Fruit fly (Drosophila melanogaster) whole organism, embryonic: Measurements from ENCODE around the gene Alg12.

Experiments used
- Adf1 ChIP-seq: fragments of 200-800 bp; sonication (Bioruptor generic); IDR thresholded peaks from 2 replicates; pipeline ENCODE4 v1.3.6; 2022; ENCODE audit warnings: missing biosample characterization, missing genetic modification characterization
- CG10979 ChIP-seq: fragments of 200-800 bp; sonication (Bioruptor generic); optimal IDR thresholded peaks from 2 replicates; lab custom pipeline; 2018; ENCODE audit warnings: missing biosample characterization, mild to moderate bottlenecking, missing genetic modification characterization, moderate library complexity
- CG11456 ChIP-seq: fragments of 200-800 bp; sonication (Bioruptor generic); IDR thresholded peaks from 3 replicates; pipeline ENCODE4 v1.3.6; 2022; ENCODE audit warnings: missing biosample characterization, missing genetic modification characterization
- CG12391 ChIP-seq: fragments of 200-800 bp; sonication (Bioruptor generic); optimal IDR thresholded peaks from 3 replicates; lab custom pipeline; 2018; ENCODE audit warnings: missing biosample characterization, mild to moderate bottlenecking, missing genetic modification characterization, moderate library complexity
- CG14050 ChIP-seq: fragments of 200-800 bp; sonication (Bioruptor generic); IDR thresholded peaks from 3 replicates; pipeline ENCODE4 v1.3.6; 2022; ENCODE audit warnings: missing biosample characterization, missing genetic modification characterization
- CG14710 ChIP-seq: fragments of 200-800 bp; sonication (Bioruptor generic); optimal IDR thresholded peaks from 3 replicates; lab custom pipeline; 2019; ENCODE audit warnings: missing biosample characterization, mild to moderate bottlenecking, missing genetic modification characterization, moderate library complexity
- CG14860 ChIP-seq: fragments of 200-800 bp; sonication (Bioruptor generic); IDR thresholded peaks from 3 replicates; pipeline ENCODE4 v1.3.6; 2022; ENCODE audit warnings: missing biosample characterization, missing genetic modification characterization; ENCODE audit not compliant: partially characterized antibody
- CG17361 ChIP-seq: fragments of 200-800 bp; sonication (Bioruptor generic); IDR thresholded peaks from 3 replicates; pipeline ENCODE4 v1.3.6; 2022; ENCODE audit warnings: missing biosample characterization, missing genetic modification characterization
- CG17568 ChIP-seq: fragments of 200-800 bp; sonication (Bioruptor generic); optimal IDR thresholded peaks from 2 replicates; lab custom pipeline; 2018; ENCODE audit warnings: missing biosample characterization, mild to moderate bottlenecking, missing genetic modification characterization, moderate library complexity
- CG18011 ChIP-seq: fragments of 200-800 bp; sonication (Bioruptor generic); optimal IDR thresholded peaks from 2 replicates; lab custom pipeline; 2017; ENCODE audit warnings: missing biosample characterization, missing genetic modification characterization, mild to moderate bottlenecking, moderate library complexity, missing genotype
- CG2678 ChIP-seq: fragments of 200-800 bp; sonication (Bioruptor generic); optimal IDR thresholded peaks from 3 replicates; lab custom pipeline; 2019; ENCODE audit warnings: missing biosample characterization, mild to moderate bottlenecking, missing genetic modification characterization, moderate library complexity
- CG2712 ChIP-seq: fragments of 200-800 bp; optimal IDR thresholded peaks from 3 replicates; lab custom pipeline; 2019; ENCODE audit warnings: missing biosample characterization, mild to moderate bottlenecking, missing genetic modification characterization, moderate library complexity
- CG2875 ChIP-seq: fragments of 200-800 bp; sonication (Bioruptor generic); optimal IDR thresholded peaks from 2 replicates; lab custom pipeline; 2017; ENCODE audit warnings: missing biosample characterization, mild to moderate bottlenecking, missing genetic modification characterization, missing genetic modification reagents
- CG30431 ChIP-seq: fragments of 200-800 bp; sonication (Bioruptor generic); optimal IDR thresholded peaks from 2 replicates; lab custom pipeline; 2017; ENCODE audit warnings: missing biosample characterization, missing genetic modification characterization
- CG32532 ChIP-seq: fragments of 200-800 bp; sonication (Bioruptor generic); IDR thresholded peaks from 2 replicates; pipeline ENCODE4 v1.3.6; 2022; ENCODE audit warnings: missing biosample characterization, missing genetic modification characterization
- CG3407 ChIP-seq: fragments of 200-800 bp; sonication (Bioruptor generic); optimal IDR thresholded peaks from 2 replicates; lab custom pipeline; 2018; ENCODE audit warnings: missing biosample characterization, mild to moderate bottlenecking, missing genetic modification characterization
- CG34224 ChIP-seq: fragments of 200-800 bp; sonication (Bioruptor generic); IDR thresholded peaks from 3 replicates; pipeline ENCODE4 v1.3.6; 2022; ENCODE audit warnings: missing biosample characterization, missing genetic modification characterization; ENCODE audit not compliant: partially characterized antibody
- CG34376 ChIP-seq: fragments of 200-800 bp; sonication (Bioruptor generic); optimal IDR thresholded peaks from 2 replicates; lab custom pipeline; 2018; ENCODE audit warnings: missing biosample characterization, mild to moderate bottlenecking, missing genetic modification characterization
- CG34422 ChIP-seq: fragments of 200-800 bp; sonication (Bioruptor generic); IDR thresholded peaks from 3 replicates; pipeline ENCODE4 v1.3.6; 2022; ENCODE audit warnings: missing biosample characterization, missing genetic modification characterization
- CG3847 ChIP-seq: fragments of 200-800 bp; sonication (Bioruptor generic); IDR thresholded peaks from 2 replicates; pipeline ENCODE4 v1.3.6; 2022; ENCODE audit warnings: missing biosample characterization, missing genetic modification characterization
- CG4328 ChIP-seq: fragments of 200-800 bp; sonication (Bioruptor generic); optimal IDR thresholded peaks from 3 replicates; lab custom pipeline; 2017; ENCODE audit warnings: missing biosample characterization, missing genetic modification reagents, missing genetic modification characterization
- CG5953 ChIP-seq: fragments of 200-800 bp; sonication (Bioruptor generic); IDR thresholded peaks from 2 replicates; pipeline ENCODE4 v1.3.6; 2022; ENCODE audit warnings: missing biosample characterization, missing genetic modification characterization
- CG6272 ChIP-seq: fragments of 200-800 bp; sonication (Bioruptor generic); IDR thresholded peaks from 2 replicates; pipeline ENCODE4 v1.3.6; 2022; ENCODE audit warnings: missing biosample characterization, missing genetic modification characterization
- CG7556 ChIP-seq: fragments of 200-800 bp; sonication (Bioruptor generic); optimal IDR thresholded peaks from 2 replicates; lab custom pipeline; 2017; ENCODE audit warnings: missing biosample characterization, mild to moderate bottlenecking, missing genetic modification characterization
- CG8281 ChIP-seq: fragments of 200-800 bp; sonication (Bioruptor generic); optimal IDR thresholded peaks from 2 replicates; lab custom pipeline; 2018; ENCODE audit warnings: missing biosample characterization, mild to moderate bottlenecking, missing genetic modification characterization, moderate library complexity
- CG8765 ChIP-seq: fragments of 200-800 bp; sonication (Bioruptor generic); IDR thresholded peaks from 2 replicates; pipeline ENCODE4 v1.3.6; 2022; ENCODE audit warnings: missing biosample characterization, missing genetic modification characterization
- E2f1 ChIP-seq: fragments of 200-800 bp; sonication (Bioruptor generic); IDR thresholded peaks from 2 replicates; pipeline ENCODE4 v1.3.6; 2022; ENCODE audit warnings: missing biosample characterization, missing genetic modification characterization
- E2f2 ChIP-seq: fragments of 200-800 bp; sonication (Bioruptor generic); IDR thresholded peaks from 2 replicates; pipeline ENCODE4 v1.3.6; 2022; ENCODE audit warnings: missing biosample characterization, missing genetic modification characterization
- MTF-1 ChIP-seq: fragments of 200-800 bp; sonication (Bioruptor generic); optimal IDR thresholded peaks from 2 replicates; lab custom pipeline; 2018; ENCODE audit warnings: missing biosample characterization, mild to moderate bottlenecking, missing genetic modification characterization, borderline replicate concordance
- Pdp1 ChIP-seq, 2 experiments: fragments of 200-800 bp; sonication (Bioruptor generic); optimal IDR thresholded peaks; 3 replicates each; lab custom pipeline; 2016; ENCODE audit warnings: missing biosample characterization in 2 of 2, missing genetic modification characterization in 2 of 2, mild to moderate bottlenecking in 1 of 2, moderate library complexity in 1 of 2
- Ravus ChIP-seq: fragments of 200-800 bp; sonication (Bioruptor generic); IDR thresholded peaks from 2 replicates; pipeline ENCODE4 v1.3.6; 2022; ENCODE audit warnings: missing biosample characterization, missing genetic modification characterization
- Sry-δ ChIP-seq: fragments of 200-800 bp; sonication (Bioruptor generic); optimal IDR thresholded peaks from 2 replicates; lab custom pipeline; 2016; ENCODE audit warnings: missing biosample characterization, missing genetic modification characterization
- Xrp1 ChIP-seq: fragments of 200-800 bp; sonication (Bioruptor generic); IDR thresholded peaks from 2 replicates; pipeline ENCODE4 v1.3.6; 2022; ENCODE audit warnings: missing biosample characterization, missing genetic modification characterization
- bab2 ChIP-seq: fragments of 200-800 bp; sonication (Bioruptor generic); optimal IDR thresholded peaks from 2 replicates; lab custom pipeline; 2016; ENCODE audit warnings: missing biosample characterization, missing genetic modification characterization
- chm ChIP-seq: fragments of 200-800 bp; sonication (Bioruptor generic); IDR thresholded peaks from 2 replicates; pipeline ENCODE4 v1.3.6; 2022; ENCODE audit warnings: missing biosample characterization, missing genetic modification characterization
- da ChIP-seq: fragments of 200-800 bp; sonication (Bioruptor generic); optimal IDR thresholded peaks from 2 replicates; lab custom pipeline; 2016; ENCODE audit warnings: missing biosample characterization, missing genetic modification characterization
- danr ChIP-seq: fragments of 200-800 bp; sonication (Bioruptor generic); IDR thresholded peaks from 2 replicates; pipeline ENCODE4 v1.3.6; 2022; ENCODE audit warnings: missing biosample characterization, missing genetic modification characterization
- disco-r ChIP-seq: fragments of 200-800 bp; sonication (Bioruptor generic); optimal IDR thresholded peaks from 2 replicates; lab custom pipeline; 2016; ENCODE audit warnings: missing biosample characterization, missing genetic modification characterization
- dysf ChIP-seq: fragments of 200-800 bp; sonication (Bioruptor generic); IDR thresholded peaks from 3 replicates; pipeline ENCODE4 v1.3.6; 2022; ENCODE audit warnings: missing biosample characterization, missing genetic modification characterization
- emc ChIP-seq: fragments of 200-800 bp; sonication (Bioruptor generic); optimal IDR thresholded peaks from 2 replicates; lab custom pipeline; 2016; ENCODE audit warnings: missing biosample characterization, missing genetic modification characterization
- gro ChIP-seq: fragments of 200-800 bp; sonication (Bioruptor generic); optimal IDR thresholded peaks from 2 replicates; lab custom pipeline; 2016; ENCODE audit warnings: missing biosample characterization, missing genetic modification characterization
- kay ChIP-seq: fragments of 200-800 bp; sonication (Bioruptor generic); optimal IDR thresholded peaks from 2 replicates; lab custom pipeline; 2016; ENCODE audit warnings: missing biosample characterization, missing genetic modification characterization
- otp ChIP-seq: fragments of 200-800 bp; sonication (Bioruptor generic); IDR thresholded peaks from 3 replicates; pipeline ENCODE4, ENCODE4 v1.3.6; 2022; ENCODE audit warnings: missing biosample characterization, missing genetic modification characterization
- row ChIP-seq: fragments of 200-800 bp; sonication (Bioruptor generic); IDR thresholded peaks from 3 replicates; pipeline ENCODE4 v1.3.6; 2022; ENCODE audit warnings: missing biosample characterization, missing genetic modification characterization
- salm ChIP-seq: fragments of 200-800 bp; sonication (Bioruptor generic); optimal IDR thresholded peaks from 2 replicates; lab custom pipeline; 2018; ENCODE audit warnings: missing biosample characterization, mild to moderate bottlenecking, missing genetic modification characterization
- sens ChIP-seq: fragments of 200-800 bp; sonication (Bioruptor generic); peaks from one replicate; lab custom pipeline; 2016; ENCODE audit warnings: missing biosample characterization, missing genetic modification characterization
- trem ChIP-seq: fragments of 200-800 bp; optimal IDR thresholded peaks from 3 replicates; lab custom pipeline; 2019; ENCODE audit warnings: missing biosample characterization, mild to moderate bottlenecking, missing genetic modification characterization, moderate library complexity
- tx ChIP-seq: fragments of 200-800 bp; sonication (Bioruptor generic); optimal IDR thresholded peaks from 2 replicates; lab custom pipeline; 2016; ENCODE audit warnings: missing biosample characterization, missing genetic modification characterization
- z ChIP-seq: fragments of 200-800 bp; sonication (Bioruptor generic); IDR thresholded peaks from 3 replicates; pipeline ENCODE4 v1.3.6; 2022; ENCODE audit warnings: missing biosample characterization, missing genetic modification characterization

The Alg12 gene

dm6 chr3R:9791177-9791806 is 35.0 kb downstream of the Alg12 start, which contains the start of the genes CG12945 and CG8507 (continued):
- TF ChIP-seq CG17568 (GFP tag; lab: Kevin White, UChicago) (no peak), E2f1 (GFP tag; lab: Robert Waterston, UW) (no peak), CG4328 (GFP tag; lab: Kevin White, UChicago) (no peak), CG34376 (GFP tag; lab: Kevin White, UChicago) (peak; percentile 24), CG2678 (tag; lab: Kevin White, UChicago) (no peak), CG30431 (no peak), CG10979 (tag; lab: Kevin White, UChicago) (peak; percentile 31), E2f2 (0 out of 2 replicates have a peak, but pooled peaks have one; percentile 31), Pdp1 (GFP tag; optimal IDR thresholded peaks at IDR 0.05; lab: Kevin White, UChicago) (peak; percentile 56 to 59)

dm6 chr3R:9793018-9793417 is 36.7 kb downstream of the Alg12 start, which contains the start of gene CG8516:
Gene CG8516 (plus strand): TSS chr3R:9793295.
- peak; percentile 48 for TF ChIP-seq CG14710 (tag; lab: Kevin White, UChicago)
- TF ChIP-seq CG8281 (tag; lab: Kevin White, UChicago), result no peak
- no peak for TF ChIP-seq CG18011 (GFP tag; lab: Kevin White, UChicago)
- no peak for TF ChIP-seq dysf (GFP tag; lab: Robert Waterston, UW)
- TF ChIP-seq MTF-1 (GFP tag; lab: Kevin White, UChicago), result peak; percentile 2
- TF ChIP-seq da (GFP tag; lab: Kevin White, UChicago), result no peak
- TF ChIP-seq CG34422 (GFP tag; lab: Robert Waterston, UW), result peak; percentile 49; the same call in 1 of the 3 replicates
- TF ChIP-seq CG17361 (GFP tag; lab: Robert Waterston, UW), result 0 out of 3 replicates have a peak, but pooled peaks have one; percentile 15
- TF ChIP-seq CG6272, result no peak
- TF ChIP-seq Adf1 (GFP tag; lab: Robert Waterston, UW), result 0 out of 2 replicates have a peak, but pooled peaks have one; percentile 10
- no peak for TF ChIP-seq tx
- peak; percentile 49 for TF ChIP-seq E2f2
- no peak for TF ChIP-seq emc (GFP tag; lab: Kevin White, UChicago)
- TF ChIP-seq CG14860 (GFP tag; lab: Robert Waterston, UW), result no peak
- no peak for TF ChIP-seq CG14050
- peak; percentile 60 for TF ChIP-seq trem
- TF ChIP-seq CG11456 (GFP tag; lab: Robert Waterston, UW), result no peak
- no peak for TF ChIP-seq z
- peak; percentile 30 for TF ChIP-seq CG2712 (tag; lab: Kevin White, UChicago)
- TF ChIP-seq disco-r (GFP tag; lab: Kevin White, UChicago), result no peak
- no peak for TF ChIP-seq chm
- no peak for TF ChIP-seq CG5953
- TF ChIP-seq row (GFP tag; lab: Robert Waterston, UW), result peak; percentile 64
- no peak for TF ChIP-seq gro
- no peak for TF ChIP-seq bab2 (GFP tag; lab: Kevin White, UChicago)
- TF ChIP-seq danr (GFP tag; lab: Robert Waterston, UW), result no peak
- TF ChIP-seq Sry-δ (GFP tag; lab: Kevin White, UChicago), result peak; percentile 30
- TF ChIP-seq CG3847 (GFP tag; lab: Robert Waterston, UW), result peak; percentile 37; the same call in 1 of the 2 replicates
- peak; percentile 34; the same call in 1 of the 2 replicates for TF ChIP-seq CG32532 (GFP tag; lab: Robert Waterston, UW)
- TF ChIP-seq Xrp1, result no peak
- TF ChIP-seq Ravus (GFP tag; lab: Robert Waterston, UW), result no peak
- TF ChIP-seq otp (GFP tag; lab: Robert Waterston, UW), result no peak
- TF ChIP-seq CG8765 (GFP tag; lab: Robert Waterston, UW), result no peak
- TF ChIP-seq CG34224, result no peak
- TF ChIP-seq CG2875 (GFP tag; lab: Kevin White, UChicago), result no peak
- no peak for TF ChIP-seq salm (tag; lab: Kevin White, UChicago)
- TF ChIP-seq CG7556 (GFP tag; lab: Kevin White, UChicago), result no peak
- TF ChIP-seq sens, result peak; percentile 68
- TF ChIP-seq kay (GFP tag; lab: Kevin White, UChicago), result no peak
- TF ChIP-seq CG12391 (tag; lab: Kevin White, UChicago), result peak; percentile 33
- no peak for TF ChIP-seq CG3407
